Worm (Caenorhabditis elegans): Measurements from ENCODE around the gene tag-131.

The tag-131 gene

ce11 chrIII:4281955-4282618, 35.4 kb upstream of the tag-131 start (continued):
- TF ChIP-seq nhr-28 (tag; optimal IDR thresholded peaks at IDR 0.05) (peak; percentile 40), nfya-1 (tag; optimal IDR thresholded peaks at IDR 0.05; ENCODE audit: insufficient read depth) (peak; percentile 99), mml-1 (tag; optimal IDR thresholded peaks at IDR 0.05) (no peak), nhr-43 (tag; optimal IDR thresholded peaks at IDR 0.05; ENCODE audit: poor library complexity, severe bottlenecking) (peak; percentile 98), aly-2 (tag; optimal IDR thresholded peaks at IDR 0.05) (peak; percentile 51), nhr-11 (tag; optimal IDR thresholded peaks at IDR 0.05) (peak; percentile 92), nhr-23 (tag; optimal IDR thresholded peaks at IDR 0.05) (peak; percentile 98), lsy-12 (tag; optimal IDR thresholded peaks at IDR 0.05) (peak; percentile 97), hmg-11 (tag; optimal IDR thresholded peaks at IDR 0.05) (peak; percentile 98), ceh-9 (tag; optimal IDR thresholded peaks at IDR 0.05) (no peak), ztf-4 (tag; optimal IDR thresholded peaks at IDR 0.05) (peak; percentile 85), fos-1 (tag; optimal IDR thresholded peaks at IDR 0.05) (peak; percentile 86), egl-5 (tag; optimal IDR thresholded peaks at IDR 0.05) (peak; percentile 92), mdl-1 (tag; optimal IDR thresholded peaks at IDR 0.05) (peak; percentile 93), elt-2 (tag; optimal IDR thresholded peaks at IDR 0.05) (peak; percentile 95), elt-1 (tag; optimal IDR thresholded peaks at IDR 0.05) (peak; percentile 91), ceh-82 (tag; optimal IDR thresholded peaks at IDR 0.05) (peak; percentile 82), nhr-12 (tag; optimal IDR thresholded peaks at IDR 0.05) (no peak)

ce11 chrIII:4283175-4283574, 34.3 kb upstream of the tag-131 start:
- TF ChIP-seq ceh-28 (tag; optimal IDR thresholded peaks at IDR 0.05) (peak; percentile 32), nhr-28 (tag; optimal IDR thresholded peaks at IDR 0.05) (no peak), elt-3 (tag; optimal IDR thresholded peaks at IDR 0.05) (no peak), nhr-67 (tag; optimal IDR thresholded peaks at IDR 0.05) (no peak), hmg-11 (tag; optimal IDR thresholded peaks at IDR 0.05) (no peak), lin-39 (tag; optimal IDR thresholded peaks at IDR 0.05) (peak; percentile 4), pha-4 (tag; optimal IDR thresholded peaks at IDR 0.05) (no peak), ceh-82 (tag; optimal IDR thresholded peaks at IDR 0.05) (no peak), elt-1 (tag; optimal IDR thresholded peaks at IDR 0.05) (no peak), ZK546.5 (tag; optimal IDR thresholded peaks at IDR 0.05) (no peak), unc-62 (GFP tag; optimal IDR thresholded peaks at IDR 0.05) (no peak), nhr-25 (tag; optimal IDR thresholded peaks at IDR 0.05) (no peak), nhr-11 (tag; optimal IDR thresholded peaks at IDR 0.05) (peak; percentile 65), nfya-1 (tag; optimal IDR thresholded peaks at IDR 0.05; ENCODE audit: insufficient read depth) (peak; percentile 15), tbx-2 (tag; optimal IDR thresholded peaks at IDR 0.05) (no peak), fkh-10 (GFP tag; optimal IDR thresholded peaks at IDR 0.05) (no peak), egl-5 (tag; optimal IDR thresholded peaks at IDR 0.05) (peak; percentile 45), mml-1 (tag; optimal IDR thresholded peaks at IDR 0.05) (no peak), eor-1 (tag; optimal IDR thresholded peaks at IDR 0.05) (no peak)

- no peak for TF ChIP-seq ceh-16 (tag; optimal IDR thresholded peaks at IDR 0.05)
- no peak for TF ChIP-seq unc-39 (tag; optimal IDR thresholded peaks at IDR 0.05)
- TF ChIP-seq nfya-1 (tag; optimal IDR thresholded peaks at IDR 0.05; ENCODE audit: insufficient read depth) = peak; percentile 73
- TF ChIP-seq pha-4 (tag; optimal IDR thresholded peaks at IDR 0.05) = peak; percentile 99
- peak; percentile 4 for TF ChIP-seq lin-39 (tag; optimal IDR thresholded peaks at IDR 0.05)
- TF ChIP-seq elt-3 (tag; optimal IDR thresholded peaks at IDR 0.05) = peak in 1 of 3 experiments; percentile 27
- peak; percentile 40 for TF ChIP-seq lin-15B (tag; optimal IDR thresholded peaks at IDR 0.05)
- TF ChIP-seq R02D3.7 (tag; optimal IDR thresholded peaks at IDR 0.05) = peak; percentile 11
- TF ChIP-seq skn-1 (tag; optimal IDR thresholded peaks at IDR 0.05) = no peak
- peak; percentile 28 for TF ChIP-seq elt-1 (tag; optimal IDR thresholded peaks at IDR 0.05)
- TF ChIP-seq snpc-4 (tag; optimal IDR thresholded peaks at IDR 0.05) = peak; percentile 43
- no peak for TF ChIP-seq nhr-237 (tag; optimal IDR thresholded peaks at IDR 0.05)
- peak; percentile 94 for TF ChIP-seq nhr-43 (tag; optimal IDR thresholded peaks at IDR 0.05; ENCODE audit: poor library complexity, severe bottlenecking)
- TF ChIP-seq hmg-11 (tag; optimal IDR thresholded peaks at IDR 0.05) = peak; percentile 69
- peak; percentile 57 for TF ChIP-seq egl-27 (tag; optimal IDR thresholded peaks at IDR 0.05)
- peak; percentile 84 for TF ChIP-seq jun-1 (tag; optimal IDR thresholded peaks at IDR 0.05)
- TF ChIP-seq ceh-82 (tag; optimal IDR thresholded peaks at IDR 0.05) = no peak
- no peak for TF ChIP-seq ztf-4 (tag; optimal IDR thresholded peaks at IDR 0.05)
- TF ChIP-seq mdl-1 (tag; optimal IDR thresholded peaks at IDR 0.05) = peak; percentile 70
- TF ChIP-seq eor-1 (tag; optimal IDR thresholded peaks at IDR 0.05) = no peak
- no peak for TF ChIP-seq nhr-76 (tag; optimal IDR thresholded peaks at IDR 0.05)
- TF ChIP-seq ceh-9 (tag; optimal IDR thresholded peaks at IDR 0.05) = no peak
- peak; percentile 60 for TF ChIP-seq ceh-28 (tag; optimal IDR thresholded peaks at IDR 0.05)
- TF ChIP-seq elt-2 (tag; optimal IDR thresholded peaks at IDR 0.05) = peak; percentile 77
- TF ChIP-seq nhr-12 (tag; optimal IDR thresholded peaks at IDR 0.05) = no peak
- TF ChIP-seq nhr-23 (tag; optimal IDR thresholded peaks at IDR 0.05) = peak; percentile 93
- TF ChIP-seq pqm-1 (tag; optimal IDR thresholded peaks at IDR 0.05) = peak; percentile 30
- peak; percentile 95 for TF ChIP-seq nhr-25 (tag; optimal IDR thresholded peaks at IDR 0.05)
- no peak for TF ChIP-seq nhr-28 (tag; optimal IDR thresholded peaks at IDR 0.05)
- peak; percentile 16 for TF ChIP-seq fos-1 (tag; optimal IDR thresholded peaks at IDR 0.05)
- TF ChIP-seq lsy-12 (tag; optimal IDR thresholded peaks at IDR 0.05) = peak; percentile 76
- no peak for TF ChIP-seq zag-1 (tag; optimal IDR thresholded peaks at IDR 0.05)
- peak; percentile 49 for TF ChIP-seq tbx-2 (tag; optimal IDR thresholded peaks at IDR 0.05)
These were observed 32.8 kb upstream of the tag-131 start for ce11 chrIII:4284732-4285165.

Measured in whole organism, L3 larva.